Worm (Caenorhabditis elegans): Measurements from ENCODE around the gene F09A5.3.

ce11 chrX:13110004-13110403 is 31.4 kb upstream of the F09A5.3 start:
- TF ChIP-seq ztf-29 (GFP tag; IDR thresholded peaks at IDR 0.05): no peak
- no peak for TF ChIP-seq flt-1 (GFP tag; IDR thresholded peaks at IDR 0.05)
- TF ChIP-seq tab-1 (GFP tag; IDR thresholded peaks at IDR 0.05): no peak
- TF ChIP-seq med-1 (GFP tag; optimal IDR thresholded peaks at IDR 0.05; ENCODE audit: insufficient read depth): no peak
- no peak for TF ChIP-seq cog-1 (tag; optimal IDR thresholded peaks at IDR 0.05)
- no peak for TF ChIP-seq klf-2 (GFP tag; conservative IDR thresholded peaks at IDR 0.05)
- TF ChIP-seq ref-1 (GFP tag; conservative IDR thresholded peaks at IDR 0.05): no peak
- no peak for TF ChIP-seq T22C8.4 (GFP tag; IDR thresholded peaks at IDR 0.05)
- no peak for TF ChIP-seq ztf-23 (GFP tag; IDR thresholded peaks at IDR 0.05)

Data from whole organism, midembryonic.